Worm (Caenorhabditis elegans): ENCODE measurements around the gene F16B3.3.

ce11 chrV:1351826-1352225 lies 34.1 kb upstream of the F16B3.3 start, which contains the start of gene glb-33:
- TF ChIP-seq pag-3 (tag; optimal IDR thresholded peaks at IDR 0.05; ENCODE audit: borderline replicate concordance) = no peak
- no peak for TF ChIP-seq unc-55 (GFP tag; optimal IDR thresholded peaks at IDR 0.05)
- no peak for TF ChIP-seq pqm-1 (tag; optimal IDR thresholded peaks at IDR 0.05)
- TF ChIP-seq pha-4 (tag; optimal IDR thresholded peaks at IDR 0.05) = no peak
- TF ChIP-seq fax-1 (tag; optimal IDR thresholded peaks at IDR 0.05) = no peak
- no peak for TF ChIP-seq T23F11.4 (GFP tag; optimal IDR thresholded peaks at IDR 0.05)
- no peak for TF ChIP-seq hlh-30 (tag; optimal IDR thresholded peaks at IDR 0.05; ENCODE audit: insufficient read depth)
- no peak for TF ChIP-seq npax-4 (tag; optimal IDR thresholded peaks at IDR 0.05)
- no peak for TF ChIP-seq rnt-1 (tag; optimal IDR thresholded peaks at IDR 0.05)
- no peak for TF ChIP-seq ama-1 (optimal IDR thresholded peaks at IDR 0.05)
- no peak for TF ChIP-seq ref-2 (tag; optimal IDR thresholded peaks at IDR 0.05)
- no peak for TF ChIP-seq mec-3 (tag; optimal IDR thresholded peaks at IDR 0.05; ENCODE audit: borderline replicate concordance)
- no peak for TF ChIP-seq ceh-45 (GFP tag; IDR thresholded peaks at IDR 0.05)

Data from whole organism, late embryonic.